Fruit fly (Drosophila melanogaster): ENCODE results near the gene scramb1.

- TF ChIP-seq rn (GFP tag; IDR thresholded peaks at IDR 0.05): no peak
- TF ChIP-seq Ets98B (GFP tag; IDR thresholded peaks at IDR 0.05): no peak
- TF ChIP-seq CG14655 (GFP tag; optimal IDR thresholded peaks at IDR 0.05): no peak
- no peak for TF ChIP-seq CG12605 (GFP tag; IDR thresholded peaks at IDR 0.05)
- TF ChIP-seq CG9948 (tag; optimal IDR thresholded peaks at IDR 0.05): no peak
- no peak for TF ChIP-seq CG15710 (tag; optimal IDR thresholded peaks at IDR 0.05)
- no peak for TF ChIP-seq Pif1A (GFP tag; optimal IDR thresholded peaks at IDR 0.05)
- no peak for TF ChIP-seq CG8301 (tag; optimal IDR thresholded peaks at IDR 0.05)
Observed at dm6 chr3L:10271609-10272174, 46.7 kb upstream of the scramb1 start.

Measured in whole organism, pupa.